Fruit fly (Drosophila melanogaster) ovary, adult (tissue): ENCODE data around the gene ZnT86D.

Experiments used
- CG17801 ChIP-seq: fragments of 200-800 bp; optimal IDR thresholded peaks from 2 replicates; lab custom pipeline; 2019; ENCODE audit warnings: missing biosample characterization, mild to moderate bottlenecking, missing genetic modification characterization, moderate library complexity; ENCODE audit not compliant: partially characterized antibody

The ZnT86D gene

DNA sequence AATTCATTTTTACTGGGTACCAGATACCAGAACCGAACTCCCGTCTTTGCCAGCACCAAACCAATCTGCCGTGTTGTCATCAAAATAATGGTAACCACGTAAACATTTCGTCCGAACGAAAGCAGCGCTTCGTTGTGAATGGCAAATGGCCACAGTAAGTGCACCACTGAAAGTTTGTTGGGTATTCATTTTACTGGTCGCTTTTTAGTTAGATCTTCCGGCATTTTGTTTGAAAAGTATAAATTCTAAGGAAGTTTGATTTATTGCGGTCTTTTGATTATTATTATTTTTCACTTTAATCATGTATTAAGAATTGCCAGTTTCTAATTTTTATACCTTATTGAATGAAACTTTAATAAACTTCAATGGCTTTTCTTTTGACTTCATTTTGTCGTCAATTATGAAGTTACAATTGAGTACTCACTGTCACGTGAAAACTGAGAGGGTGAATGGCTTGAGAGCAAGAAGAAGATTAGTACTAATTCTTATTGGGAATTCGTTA is at the start of gene ZnT86D:
TSS of gene ZnT86D (minus strand) at position 91 of the 502 bp plus-strand sequence.
- peak; percentile 82 for TF ChIP-seq CG17801 (GFP tag; lab: Kevin White, UChicago)

DNA sequence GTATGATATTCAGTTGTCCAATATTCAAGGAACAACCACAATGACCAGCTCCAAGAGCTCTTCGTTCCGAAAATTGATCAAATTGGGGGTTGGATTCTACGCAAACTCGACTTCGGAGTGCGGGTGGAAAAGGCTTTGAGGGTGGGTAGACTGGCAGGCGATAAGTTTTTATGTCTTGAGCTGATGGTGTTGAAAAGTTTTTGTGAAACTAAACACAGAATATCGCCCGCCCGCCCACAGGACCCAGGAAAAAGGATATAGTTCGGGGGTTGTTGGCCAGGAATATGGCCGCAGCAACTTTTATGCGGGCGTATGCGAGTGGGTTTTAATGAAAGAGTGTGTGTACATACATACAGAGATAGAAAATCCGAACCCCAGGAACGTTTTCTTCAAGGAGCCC is 49.2 kb upstream of the ZnT86D start:
- no peak for TF ChIP-seq CG17801 (GFP tag; lab: Kevin White, UChicago)

DNA sequence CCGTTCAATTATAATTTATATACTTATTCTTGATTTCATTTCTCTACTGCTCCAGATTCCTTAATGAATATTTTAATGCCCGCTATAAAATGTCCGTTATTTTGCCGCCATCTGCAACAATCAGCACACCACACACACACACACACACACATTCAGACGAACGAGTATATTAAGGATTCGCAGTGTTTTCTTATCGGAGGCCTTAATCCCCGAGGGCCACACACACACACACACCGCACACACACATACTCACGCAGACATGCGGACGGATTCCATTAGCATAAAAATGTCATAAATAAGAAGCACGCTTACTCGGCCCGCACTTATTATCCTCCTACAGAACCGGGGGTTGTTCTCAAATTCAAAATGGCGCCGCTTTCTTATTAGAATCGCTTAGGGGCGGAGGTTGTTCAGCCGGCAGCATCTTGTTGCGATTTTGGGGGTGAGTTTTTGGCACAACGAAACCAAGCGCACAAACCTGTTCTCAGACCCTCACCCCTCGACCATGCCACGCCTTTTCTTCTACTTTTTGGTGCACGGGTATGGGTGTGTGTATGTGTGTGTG is 46.7 kb upstream of the ZnT86D start:
- no peak for TF ChIP-seq CG17801 (GFP tag; lab: Kevin White, UChicago)

- no peak for TF ChIP-seq CG17801 (GFP tag; lab: Kevin White, UChicago)
Observed at dm6 chr3R:11257537-11257936, 43.2 kb upstream of the ZnT86D start.

DNA sequence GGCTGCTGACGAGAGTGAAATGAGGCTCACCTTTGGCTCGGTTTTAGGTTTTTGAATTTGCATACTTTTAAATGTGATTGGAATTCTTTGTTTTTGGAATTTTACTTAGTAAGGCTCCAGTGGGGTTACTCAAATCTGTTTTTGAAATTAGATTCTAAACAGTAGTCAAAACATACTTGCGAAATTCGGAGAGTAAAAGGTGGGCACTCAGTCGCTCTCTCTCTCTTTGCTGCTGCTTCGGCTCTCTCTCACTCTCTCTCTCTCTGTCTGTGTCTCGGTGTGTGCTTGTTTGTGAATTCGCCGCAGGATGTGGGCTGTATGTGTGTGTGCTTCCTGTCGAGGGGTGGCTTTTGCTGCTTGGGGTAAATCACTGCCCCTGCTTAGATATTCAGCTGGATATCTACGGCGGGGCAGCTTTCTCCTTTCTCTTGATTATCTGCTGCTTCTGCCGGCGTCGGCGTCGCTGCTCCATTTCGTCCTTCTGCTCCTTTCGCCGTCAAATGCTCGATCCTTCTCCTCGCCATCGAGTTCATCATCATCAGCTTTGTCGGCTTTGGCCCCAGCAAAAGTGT is 40.1 kb upstream of the ZnT86D start:
- TF ChIP-seq CG17801 (GFP tag; lab: Kevin White, UChicago) = no peak

dm6 chr3R:11253768-11254167 is 39.4 kb upstream of the ZnT86D start:
- no peak for TF ChIP-seq CG17801 (GFP tag; lab: Kevin White, UChicago)

DNA sequence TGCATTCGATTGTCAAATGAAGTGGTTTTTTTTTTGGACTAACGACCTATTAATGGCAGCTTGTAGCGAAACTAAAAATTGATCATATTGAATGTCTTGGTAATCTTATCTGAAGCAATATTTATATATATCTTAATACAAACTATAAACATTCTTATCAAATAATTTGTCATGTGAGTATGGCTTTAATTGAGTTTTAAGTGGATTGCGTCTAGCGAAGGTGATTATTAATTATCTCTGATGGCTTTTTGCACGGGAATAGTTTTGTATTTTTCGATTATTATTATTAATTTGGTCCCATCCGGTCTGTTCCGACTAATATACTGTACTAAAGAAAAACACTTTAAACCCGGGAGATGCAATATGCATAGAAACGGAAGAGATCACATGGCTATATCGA is 32.5 kb upstream of the ZnT86D start:
- no peak for TF ChIP-seq CG17801 (GFP tag; lab: Kevin White, UChicago)

DNA sequence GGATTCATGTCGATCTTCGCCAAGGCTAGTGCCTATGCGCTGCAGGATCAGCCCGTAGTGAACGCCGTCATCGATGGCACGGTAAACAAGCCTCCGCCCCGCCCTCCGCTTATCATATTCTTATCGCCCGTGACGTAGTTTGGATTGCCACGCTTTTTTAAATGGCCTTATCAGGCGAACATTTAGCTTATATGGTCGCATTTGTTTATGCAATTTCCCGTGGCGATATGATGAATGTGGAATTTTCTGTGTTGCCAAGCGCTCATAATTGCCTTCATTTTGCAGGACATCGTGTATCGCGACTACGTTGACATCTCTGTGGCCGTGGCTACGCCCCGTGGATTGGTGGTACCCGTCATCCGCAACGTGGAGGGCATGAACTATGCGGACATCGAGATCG is 31.5 kb upstream of the ZnT86D start:
- TF ChIP-seq CG17801 (GFP tag; lab: Kevin White, UChicago) = no peak

DNA sequence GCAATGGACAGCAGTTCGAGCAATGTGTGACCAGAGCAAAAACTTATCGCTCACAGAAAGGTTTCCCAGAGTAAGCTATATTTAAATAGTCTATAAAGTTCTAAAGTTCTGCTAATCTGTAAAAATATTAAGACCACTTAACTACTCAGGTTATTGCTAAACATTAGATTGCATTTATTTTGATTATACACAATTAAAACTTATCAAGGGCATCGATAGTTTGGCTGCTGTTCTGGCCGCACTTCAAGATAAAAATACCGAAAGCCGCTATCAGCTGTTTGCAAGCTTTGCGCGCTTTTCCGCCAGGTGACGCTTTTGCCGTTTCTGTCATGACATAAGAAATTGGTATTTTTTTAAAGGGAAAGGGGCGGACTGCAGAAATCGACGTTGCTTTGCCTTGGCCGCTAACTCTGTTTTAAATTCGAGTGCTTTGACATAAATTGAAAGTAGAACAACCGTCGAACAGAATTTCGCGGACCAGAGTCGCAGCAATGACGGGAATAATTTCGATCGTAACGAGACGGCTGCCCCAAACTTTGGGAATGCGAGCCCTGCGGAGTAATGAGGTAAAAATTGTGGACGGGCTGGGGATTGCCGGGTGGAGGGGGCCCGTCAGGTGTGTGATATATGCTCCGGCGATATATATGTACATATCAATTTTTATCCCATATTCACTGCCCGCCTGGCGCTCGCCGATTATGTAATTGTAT is 29.8 kb upstream of the ZnT86D start, which contains the start of the genes CG17734 and CG5214:
TSS of gene CG17734 (minus strand) at position 49 of the 710 bp plus-strand sequence.
TSS of gene CG5214 (plus strand) at position 352 of the 710 bp plus-strand sequence.
- no peak for TF ChIP-seq CG17801 (GFP tag; lab: Kevin White, UChicago)

DNA sequence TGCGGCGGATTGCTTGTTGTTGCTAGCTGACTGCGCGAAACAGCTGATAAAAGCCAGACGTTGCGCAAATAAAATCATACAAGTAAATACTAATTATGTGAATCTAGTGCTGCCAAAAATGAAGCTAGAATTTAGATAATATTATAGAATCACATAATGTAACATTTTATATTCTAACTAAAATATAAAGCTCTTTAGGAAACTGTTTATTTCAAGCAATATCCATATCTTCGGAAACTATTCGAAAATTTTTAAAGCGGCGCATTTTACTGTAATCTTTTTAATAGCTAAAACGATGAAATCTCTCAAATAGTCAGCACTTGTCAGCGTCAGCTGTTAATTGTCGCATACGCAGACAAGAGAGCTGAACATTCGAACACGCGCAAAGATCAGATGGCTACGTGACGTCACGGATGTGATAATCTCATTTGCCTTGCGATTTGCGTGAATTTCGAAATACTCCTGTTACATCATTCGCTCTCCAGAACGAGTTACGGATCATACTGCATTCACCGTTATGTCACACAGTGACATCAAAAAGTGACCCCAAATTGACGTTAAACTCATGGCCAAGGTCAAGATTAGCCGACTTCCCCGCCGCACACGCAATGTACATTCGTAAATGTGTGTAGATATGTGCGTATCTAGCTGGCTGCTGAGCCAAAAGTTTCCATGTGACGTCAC is 28.9 kb upstream of the ZnT86D start:
- TF ChIP-seq CG17801 (GFP tag; lab: Kevin White, UChicago) = no peak

dm6 chr3R:11240891-11241290 is 26.6 kb upstream of the ZnT86D start, which contains the start of the genes scpr-B and scpr-A:
scpr-B (minus strand) TSS chr3R:11240991.
scpr-A (plus strand) TSS chr3R:11241183.
- TF ChIP-seq CG17801 (GFP tag; lab: Kevin White, UChicago) = no peak

DNA sequence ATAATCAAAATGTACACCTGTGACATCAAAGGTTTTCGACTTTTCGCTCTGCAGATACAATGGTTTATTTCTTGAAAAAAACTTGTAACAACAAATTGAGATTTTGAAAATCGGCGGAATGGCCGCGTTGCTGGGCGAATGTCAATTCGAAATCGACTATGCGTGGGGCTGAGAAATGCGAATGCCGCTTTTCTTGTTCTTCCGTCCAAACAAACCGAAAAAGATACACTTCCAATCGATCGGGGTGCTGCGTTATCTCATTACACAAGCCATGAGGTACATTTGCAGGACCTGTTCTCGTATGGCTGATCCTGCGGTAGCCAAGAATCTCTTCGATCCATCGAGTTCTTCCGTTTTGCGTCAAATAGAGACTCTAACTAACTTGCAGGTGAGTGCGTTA is 23.3 kb upstream of the ZnT86D start, which contains the start of gene CG31388:
TSS of gene CG31388 (plus strand) at position 218 of the 400 bp plus-strand sequence.
- no peak for TF ChIP-seq CG17801 (GFP tag; lab: Kevin White, UChicago)

- TF ChIP-seq CG17801 (GFP tag; lab: Kevin White, UChicago) = no peak
Observed at dm6 chr3R:11236041-11236440, 21.7 kb upstream of the ZnT86D start, which contains the start of gene CG31441. CG31441 (plus strand) TSS chr3R:11236286.

DNA sequence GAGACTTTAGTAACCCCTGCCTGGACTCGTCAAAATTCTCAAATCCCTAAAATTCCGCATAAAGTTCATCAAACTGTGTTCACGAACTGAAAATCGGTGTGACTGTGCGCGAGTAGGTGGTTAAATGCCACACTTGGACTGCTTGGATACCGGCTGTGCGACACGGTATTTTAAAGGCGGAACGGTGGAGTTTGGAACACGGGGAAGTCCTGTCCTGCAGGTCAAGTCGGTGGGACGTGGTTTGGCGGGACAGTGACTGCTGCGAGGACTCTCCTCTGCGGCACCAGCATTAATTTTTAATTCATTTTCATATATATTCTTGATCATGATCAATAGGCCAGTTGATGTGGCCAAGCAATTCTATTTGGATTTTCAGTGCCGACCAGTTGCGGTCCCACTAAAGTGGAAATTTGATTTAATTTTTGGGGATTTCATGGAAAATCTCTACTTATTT is 20.6 kb upstream of the ZnT86D start, which contains the start of the genes Arfip and CG17721:
TSS of gene Arfip (minus strand) at position 96 of the 454 bp plus-strand sequence.
TSS of gene CG17721 (plus strand) at position 223 of the 454 bp plus-strand sequence.
- TF ChIP-seq CG17801 (GFP tag; lab: Kevin White, UChicago) = no peak
